Worm (Caenorhabditis elegans) whole organism, late embryonic: ENCODE results near the gene nbet-1.
"Not testable (repeated sequence)": the region's sequence is repeated elsewhere in the genome, so short reads cannot be mapped to it uniquely, and the experiment has no call there.

Source experiments
- Y22D7AL.16 ChIP-seq: sonication (generic microtip); optimal IDR thresholded peaks from 2 replicates; lab custom pipeline; 2016; ENCODE audit warnings: missing genetic modification characterization, missing compliant biosample characterization
- ama-1 ChIP-seq: fragments of 150-350 bp; optimal IDR thresholded peaks from 2 replicates; lab custom pipeline; 2014
- elt-2 ChIP-seq: sonication (generic microtip); optimal IDR thresholded peaks from 2 replicates; lab custom pipeline; 2016; ENCODE audit warnings: missing genetic modification reagents, missing genetic modification characterization, missing compliant biosample characterization

DNA sequence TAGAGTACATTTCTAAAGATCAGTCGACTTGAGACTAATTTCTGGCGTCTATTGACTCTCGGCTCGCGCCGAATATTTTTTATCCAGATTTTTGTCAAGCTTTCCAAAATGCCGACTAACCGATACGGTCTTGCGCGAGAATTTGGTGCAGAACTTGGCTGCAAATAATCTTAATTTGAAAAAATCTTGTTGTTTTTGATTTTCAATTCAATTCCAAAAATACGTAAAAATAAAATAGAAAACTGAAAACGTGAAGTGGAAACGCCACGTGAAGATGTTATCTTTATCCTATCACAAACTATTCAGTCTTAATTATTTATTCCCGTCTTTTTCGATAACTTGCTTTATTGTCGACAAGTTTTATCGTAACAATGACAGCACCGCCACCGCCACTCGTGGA is 49.1 kb downstream of the nbet-1 start, which contains the start of gene ttbk-2.1:
- TF ChIP-seq ama-1; elt-2 (tag; lab: Kevin White, UChicago); Y22D7AL.16: not testable (repeated sequence)
